Fruit fly (Drosophila melanogaster) whole organism, prepupa: ENCODE measurements around the gene Polr3I.

Experiments
- Blimp-1 ChIP-seq: fragments of 200-800 bp; sonication (Bioruptor generic); optimal IDR thresholded peaks from 3 replicates; lab custom pipeline; 2017; ENCODE audit warnings: missing biosample characterization, missing genetic modification characterization, mild to moderate bottlenecking, moderate library complexity, missing genetic modification reagents
- CG10631 ChIP-seq: fragments of 200-800 bp; sonication (Bioruptor generic); optimal IDR thresholded peaks from 2 replicates; lab custom pipeline; 2016; ENCODE audit warnings: missing biosample characterization, missing genetic modification characterization
- CG10669 ChIP-seq: fragments of 200-800 bp; sonication (Bioruptor generic); optimal IDR thresholded peaks from 3 replicates; lab custom pipeline; 2018; ENCODE audit warnings: missing biosample characterization, mild to moderate bottlenecking, missing genetic modification characterization, moderate library complexity
- CG11294 ChIP-seq: fragments of 200-800 bp; sonication (Bioruptor generic); IDR thresholded peaks from 2 replicates; pipeline ENCODE4 v1.3.6; 2022; ENCODE audit warnings: missing biosample characterization, missing genetic modification characterization
- CG11762 ChIP-seq: fragments of 200-800 bp; sonication (Bioruptor generic); optimal IDR thresholded peaks from 3 replicates; lab custom pipeline; 2016; ENCODE audit warnings: missing biosample characterization, missing genetic modification characterization; ENCODE audit not compliant: insufficient read depth
- CG11902 ChIP-seq: fragments of 200-800 bp; sonication (Bioruptor generic); optimal IDR thresholded peaks from 3 replicates; lab custom pipeline; 2016; ENCODE audit warnings: missing biosample characterization, missing genetic modification characterization
- CG1621 ChIP-seq: fragments of 200-800 bp; sonication (Bioruptor generic); optimal IDR thresholded peaks from 3 replicates; lab custom pipeline; 2018; ENCODE audit warnings: missing biosample characterization, mild to moderate bottlenecking, missing genetic modification characterization
- CG16779 ChIP-seq: fragments of 200-800 bp; sonication (Bioruptor generic); optimal IDR thresholded peaks from 3 replicates; lab custom pipeline; 2017; ENCODE audit warnings: missing biosample characterization, mild to moderate bottlenecking, missing genetic modification characterization
- CG3032 ChIP-seq: fragments of 200-800 bp; optimal IDR thresholded peaks from 2 replicates; lab custom pipeline; 2019; ENCODE audit warnings: missing biosample characterization, mild to moderate bottlenecking, missing genetic modification characterization, moderate library complexity
- CG32006 ChIP-seq: fragments of 200-800 bp; sonication (Bioruptor generic); optimal IDR thresholded peaks from 3 replicates; lab custom pipeline; 2017; ENCODE audit warnings: missing biosample characterization, mild to moderate bottlenecking, missing genetic modification characterization
- CG4318 ChIP-seq: fragments of 200-800 bp; sonication (Bioruptor generic); optimal IDR thresholded peaks from 3 replicates; lab custom pipeline; 2017; ENCODE audit warnings: missing biosample characterization, mild to moderate bottlenecking, missing genetic modification characterization
- CG6163 ChIP-seq: fragments of 200-800 bp; sonication (Bioruptor generic); IDR thresholded peaks from 3 replicates; pipeline ENCODE4 v1.3.6; 2022; ENCODE audit warnings: missing biosample characterization, missing genetic modification characterization
- CG6276 ChIP-seq: fragments of 200-800 bp; sonication (Bioruptor generic); optimal IDR thresholded peaks from 2 replicates; lab custom pipeline; 2017; ENCODE audit warnings: missing biosample characterization, mild to moderate bottlenecking, missing genetic modification characterization
- CG6792 ChIP-seq: fragments of 200-800 bp; sonication (Bioruptor generic); optimal IDR thresholded peaks from 3 replicates; lab custom pipeline; 2016; ENCODE audit warnings: missing biosample characterization, missing genetic modification characterization
- CG6808 ChIP-seq: fragments of 200-800 bp; sonication (Bioruptor generic); optimal IDR thresholded peaks from 3 replicates; lab custom pipeline; 2017; ENCODE audit warnings: missing biosample characterization, missing genetic modification characterization, mild to moderate bottlenecking, moderate library complexity, missing genetic modification reagents
- CG6854 ChIP-seq: fragments of 200-800 bp; sonication (Bioruptor generic); optimal IDR thresholded peaks from 2 replicates; lab custom pipeline; 2017; ENCODE audit warnings: missing biosample characterization, mild to moderate bottlenecking, missing genetic modification characterization
- CG8319 ChIP-seq: fragments of 200-800 bp; sonication (Bioruptor generic); optimal IDR thresholded peaks from 3 replicates; lab custom pipeline; 2016; ENCODE audit warnings: missing biosample characterization, missing genetic modification characterization
- CG9139 ChIP-seq: fragments of 200-800 bp; sonication (Bioruptor generic); optimal IDR thresholded peaks from 3 replicates; lab custom pipeline; 2017; ENCODE audit warnings: missing biosample characterization, mild to moderate bottlenecking, missing genetic modification characterization
- Eip75B ChIP-seq: fragments of 200-800 bp; sonication (Bioruptor generic); optimal IDR thresholded peaks from 3 replicates; lab custom pipeline; 2016; ENCODE audit warnings: missing biosample characterization, missing genetic modification characterization
- Eip93F ChIP-seq: fragments of 200-800 bp; sonication (Bioruptor generic); optimal IDR thresholded peaks from 2 replicates; lab custom pipeline; 2016; ENCODE audit warnings: missing biosample characterization, mild to moderate bottlenecking, missing genetic modification characterization
- Ets21C ChIP-seq: fragments of 200-800 bp; sonication (Bioruptor generic); optimal IDR thresholded peaks from 3 replicates; lab custom pipeline; 2016; ENCODE audit warnings: missing biosample characterization, missing genetic modification characterization
- Gug ChIP-seq: fragments of 200-800 bp; sonication (Bioruptor generic); IDR thresholded peaks from 2 replicates; pipeline ENCODE4 v1.3.6; 2022; ENCODE audit warnings: missing biosample characterization, missing genetic modification characterization
- Hr38 ChIP-seq: sonication (Bioruptor generic); optimal IDR thresholded peaks from 2 replicates; lab custom pipeline; 2016; ENCODE audit warnings: missing biosample characterization, missing genetic modification characterization
- Hr39 ChIP-seq: fragments of 200-800 bp; sonication (Bioruptor generic); optimal IDR thresholded peaks from 2 replicates; lab custom pipeline; 2016; ENCODE audit warnings: missing biosample characterization, missing genetic modification characterization
- Hr4 ChIP-seq: fragments of 200-800 bp; sonication (Bioruptor generic); optimal IDR thresholded peaks from 3 replicates; lab custom pipeline; 2016; ENCODE audit warnings: missing biosample characterization, missing genetic modification characterization
- Lpt ChIP-seq: fragments of 200-800 bp; sonication (Bioruptor generic); optimal IDR thresholded peaks from 3 replicates; lab custom pipeline; 2016; ENCODE audit warnings: missing biosample characterization, missing genetic modification characterization
- Met ChIP-seq: fragments of 200-800 bp; sonication (Bioruptor generic); optimal IDR thresholded peaks from 3 replicates; lab custom pipeline; 2016; ENCODE audit warnings: missing biosample characterization, missing genetic modification characterization
- OdsH ChIP-seq: fragments of 200-800 bp; sonication (Bioruptor generic); optimal IDR thresholded peaks from 3 replicates; lab custom pipeline; 2016; ENCODE audit warnings: missing biosample characterization, missing genetic modification characterization
- Smox ChIP-seq: fragments of 200-800 bp; sonication (Bioruptor generic); optimal IDR thresholded peaks from 3 replicates; lab custom pipeline; 2016; ENCODE audit warnings: missing biosample characterization, missing genetic modification characterization
- Sox14 ChIP-seq: fragments of 200-800 bp; sonication (Bioruptor generic); optimal IDR thresholded peaks from 3 replicates; lab custom pipeline; 2016; ENCODE audit warnings: missing biosample characterization, missing genetic modification characterization
- Sox15 ChIP-seq: fragments of 200-800 bp; sonication (Bioruptor generic); optimal IDR thresholded peaks from 3 replicates; lab custom pipeline; 2016; ENCODE audit warnings: missing biosample characterization, missing genetic modification characterization
- acj6 ChIP-seq: fragments of 200-800 bp; sonication (Bioruptor generic); optimal IDR thresholded peaks from 3 replicates; lab custom pipeline; 2016; ENCODE audit warnings: missing biosample characterization, missing genetic modification characterization
- dsx ChIP-seq: fragments of 200-800 bp; optimal IDR thresholded peaks from 3 replicates; lab custom pipeline; 2019; ENCODE audit warnings: missing biosample characterization, mild to moderate bottlenecking, missing genetic modification characterization, moderate library complexity; ENCODE audit not compliant: poor library complexity, severe bottlenecking
- eg ChIP-seq: fragments of 200-800 bp; sonication (Bioruptor generic); IDR thresholded peaks from 3 replicates; pipeline ENCODE4 v1.3.6; 2022; ENCODE audit warnings: missing biosample characterization, missing genetic modification characterization
- esn ChIP-seq: fragments of 200-800 bp; sonication (Bioruptor generic); optimal IDR thresholded peaks from 2 replicates; lab custom pipeline; 2016; ENCODE audit warnings: missing biosample characterization, mild to moderate bottlenecking, missing genetic modification characterization, moderate library complexity
- fkh ChIP-seq: fragments of 200-800 bp; sonication (Bioruptor generic); optimal IDR thresholded peaks from 3 replicates; lab custom pipeline; 2017; ENCODE audit warnings: missing biosample characterization, mild to moderate bottlenecking, missing genetic modification characterization, moderate library complexity
- lz ChIP-seq: fragments of 200-800 bp; sonication (Bioruptor generic); optimal IDR thresholded peaks from 3 replicates; lab custom pipeline; 2016; ENCODE audit warnings: missing biosample characterization, missing genetic modification characterization
- net ChIP-seq: fragments of 200-800 bp; sonication (Bioruptor generic); optimal IDR thresholded peaks from 3 replicates; lab custom pipeline; 2016; ENCODE audit warnings: missing biosample characterization, missing genetic modification characterization
- pdm3 ChIP-seq: fragments of 200-800 bp; sonication (Bioruptor generic); optimal IDR thresholded peaks from 3 replicates; lab custom pipeline; 2016; ENCODE audit warnings: missing biosample characterization, missing genetic modification characterization
- salr ChIP-seq, 2 experiments: fragments of 200-800 bp; sonication (Bioruptor generic); optimal IDR thresholded peaks; 3 replicates each; lab custom pipeline; 2016 to 2018; ENCODE audit warnings: missing biosample characterization in 2 of 2, missing genetic modification characterization in 2 of 2, mild to moderate bottlenecking in 1 of 2
- spab ChIP-seq: fragments of 200-800 bp; sonication (Bioruptor generic); optimal IDR thresholded peaks from 2 replicates; lab custom pipeline; 2017; ENCODE audit warnings: missing biosample characterization, mild to moderate bottlenecking, missing genetic modification characterization, missing genetic modification reagents
- ss ChIP-seq, 2 experiments: fragments of 200-800 bp; sonication (Bioruptor generic); optimal IDR thresholded peaks; 2 replicates in 1 of 2; 3 replicates in 1 of 2; lab custom pipeline; 2017 to 2018; ENCODE audit warnings: mild to moderate bottlenecking in 2 of 2, missing biosample characterization in 2 of 2, missing genetic modification characterization in 2 of 2, moderate library complexity in 1 of 2
- svp ChIP-seq: fragments of 200-800 bp; sonication (Bioruptor generic); peaks from one replicate; lab custom pipeline; 2016; ENCODE audit warnings: missing biosample characterization, missing genetic modification characterization
- topi ChIP-seq: fragments of 200-800 bp; sonication (Bioruptor generic); optimal IDR thresholded peaks from 3 replicates; lab custom pipeline; 2016; ENCODE audit warnings: missing biosample characterization, missing genetic modification characterization
- vri ChIP-seq: fragments of 200-800 bp; sonication (Bioruptor generic); optimal IDR thresholded peaks from 3 replicates; lab custom pipeline; 2016; ENCODE audit warnings: missing biosample characterization, mild to moderate bottlenecking, missing genetic modification characterization

Polr3I gene

DNA sequence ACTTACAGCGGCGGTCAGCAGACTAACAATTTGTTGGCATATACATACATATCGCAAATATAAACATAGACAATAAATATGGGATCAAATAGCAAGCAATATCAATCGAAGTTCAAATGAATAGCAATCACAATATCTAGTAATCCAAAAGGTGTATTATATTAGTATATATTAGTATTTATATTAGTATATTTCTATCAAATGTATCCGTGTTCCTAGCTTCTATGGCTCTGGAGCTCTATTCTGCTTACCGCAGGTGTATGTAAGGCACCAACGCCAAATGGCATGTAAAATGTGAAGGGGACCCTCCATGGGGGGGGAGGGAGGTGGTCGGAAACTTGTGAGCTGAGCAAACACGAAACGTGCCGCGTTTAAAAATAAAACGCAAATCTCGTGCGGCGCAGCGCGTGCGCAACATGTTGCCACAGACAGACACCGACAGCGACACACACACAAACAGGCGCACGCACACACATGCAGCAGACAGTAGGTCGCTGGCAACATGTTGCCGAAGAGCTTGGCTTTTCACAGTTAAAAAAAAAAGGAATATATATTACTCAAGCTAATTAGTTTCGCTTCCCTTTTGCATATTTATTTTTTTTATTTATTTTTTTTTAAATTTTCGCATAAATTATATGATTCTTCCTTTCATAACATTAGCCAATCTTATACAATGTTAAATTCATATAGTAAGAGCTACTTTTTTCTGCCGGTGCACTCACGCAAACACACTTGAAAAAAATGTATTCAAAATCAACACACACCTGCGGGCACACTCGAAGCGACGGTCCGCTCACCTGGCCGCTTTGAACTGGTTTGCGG, 46.3 kb downstream of the Polr3I start (continued):
- TF ChIP-seq CG6854 (GFP tag; lab: Kevin White, UChicago) (peak; percentile 58), net (GFP tag; lab: Kevin White, UChicago) (peak; percentile 37), CG6792 (GFP tag; lab: Kevin White, UChicago) (peak; percentile 58), fkh (GFP tag; lab: Kevin White, UChicago) (peak; percentile 64), Hr38 (GFP tag; lab: Kevin White, UChicago) (no peak), CG32006 (peak; percentile 75), CG11762 (GFP tag; lab: Kevin White, UChicago) (peak; percentile 52), OdsH (GFP tag; lab: Kevin White, UChicago) (peak; percentile 75), esn (GFP tag; lab: Kevin White, UChicago) (peak; percentile 68), CG10669 (peak; percentile 63)

DNA sequence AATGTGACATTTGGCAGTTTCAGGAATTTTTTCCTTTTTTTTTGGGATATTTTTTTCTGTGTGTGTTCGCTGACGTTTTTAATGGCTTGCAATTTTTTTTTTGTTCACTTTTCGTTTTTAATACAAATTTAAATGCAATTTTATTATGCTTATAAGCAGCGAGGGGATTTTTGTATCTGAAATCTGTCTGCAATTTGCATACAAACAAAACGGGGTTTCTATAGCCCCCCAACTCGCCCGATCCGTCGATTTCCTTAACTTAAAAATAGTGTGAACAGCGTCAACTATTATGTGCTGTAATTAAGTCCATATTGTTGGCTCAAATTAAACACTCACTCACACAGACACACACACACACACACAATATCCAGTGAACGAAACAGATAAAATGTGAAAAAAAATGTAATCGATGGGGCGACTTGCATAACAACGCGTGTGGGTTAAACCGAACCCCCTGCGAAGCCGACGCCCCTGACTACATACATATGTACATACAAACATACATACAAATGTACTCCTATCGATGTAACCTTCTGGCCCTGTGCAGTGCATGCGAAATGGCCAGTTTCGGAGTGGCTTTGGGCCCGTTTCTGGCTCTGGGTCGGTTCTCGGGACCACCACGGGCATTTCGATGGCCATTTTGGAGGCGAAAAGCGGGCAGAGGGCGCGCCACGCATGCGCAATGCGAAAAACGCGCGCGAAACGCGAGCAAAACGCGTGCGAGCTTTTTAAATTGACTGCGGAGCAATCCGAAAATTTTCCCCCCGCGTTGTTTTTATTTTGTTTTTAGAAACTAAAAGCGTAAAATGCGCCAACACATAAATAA, 47.8 kb downstream of the Polr3I start:
- TF ChIP-seq Eip75B (GFP tag; lab: Kevin White, UChicago) (peak; percentile 3), svp (GFP tag; lab: Kevin White, UChicago) (peak; percentile 80), esn (GFP tag; lab: Kevin White, UChicago) (peak; percentile 13), CG4318 (GFP tag; lab: Kevin White, UChicago) (no peak), OdsH (GFP tag; lab: Kevin White, UChicago) (peak; percentile 31), CG6792 (GFP tag; lab: Kevin White, UChicago) (no peak), lz (GFP tag; lab: Kevin White, UChicago) (peak; percentile 37), CG10669 (peak; percentile 13), Eip93F (GFP tag; lab: Kevin White, UChicago) (no peak), Hr39 (GFP tag; lab: Kevin White, UChicago) (peak; percentile 47), CG1621 (no peak), CG9139 (GFP tag; lab: Kevin White, UChicago) (no peak), CG6854 (GFP tag; lab: Kevin White, UChicago) (no peak), Hr4 (no peak), dsx (no peak), Smox (GFP tag; lab: Kevin White, UChicago) (peak; percentile 39), Lpt (GFP tag; lab: Kevin White, UChicago) (no peak), CG6276 (no peak), eg (GFP tag; lab: Robert Waterston, UW) (no peak), Sox14 (GFP tag; lab: Kevin White, UChicago) (no peak), spab (GFP tag; lab: Kevin White, UChicago) (no peak), CG6163 (peak; percentile 51; the same call in 2 of the 3 replicates), Sox15 (GFP tag; lab: Kevin White, UChicago) (peak; percentile 23), CG8319 (GFP tag; lab: Kevin White, UChicago) (no peak), Gug (GFP tag; lab: Robert Waterston, UW) (no peak), CG16779 (no peak), Met (GFP tag; lab: Kevin White, UChicago) (peak; percentile 30), acj6 (GFP tag; lab: Kevin White, UChicago) (no peak), CG3032 (tag; lab: Kevin White, UChicago) (no peak), Ets21C (no peak), topi (peak; percentile 24), CG6808 (GFP tag; lab: Kevin White, UChicago) (no peak), CG11902 (no peak), Blimp-1 (no peak), CG11294 (GFP tag; lab: Robert Waterston, UW) (no peak), CG10631 (GFP tag; lab: Kevin White, UChicago) (peak; percentile 33), vri (GFP tag; lab: Kevin White, UChicago) (no peak), ss (GFP tag; optimal IDR thresholded peaks at IDR 0.05; lab: Kevin White, UChicago) (no peak), salr (GFP tag; optimal IDR thresholded peaks at IDR 0.05; lab: Kevin White, UChicago) (no peak), pdm3 (GFP tag; lab: Kevin White, UChicago) (peak; percentile 2), CG11762 (GFP tag; lab: Kevin White, UChicago) (no peak)
